Worm (Caenorhabditis elegans) whole organism, L2 larva: ENCODE data around the gene fbxb-72.

Experiments used
- dmd-4 ChIP-seq: sonication (generic microtip); optimal IDR thresholded peaks from 2 replicates; lab custom pipeline; 2017; ENCODE audit warnings: missing biosample characterization, missing genetic modification characterization
- lin-39 ChIP-seq: fragments of 150-350 bp; optimal IDR thresholded peaks from 2 replicates; lab custom pipeline; 2014; ENCODE audit warnings: missing biosample characterization, missing genetic modification reagents, missing genetic modification characterization
- mbf-1 ChIP-seq: sonication (generic microtip); optimal IDR thresholded peaks from 2 replicates; lab custom pipeline; 2017; ENCODE audit warnings: missing biosample characterization, missing genetic modification characterization
- nhr-10 ChIP-seq: sonication (generic microtip); optimal IDR thresholded peaks from 2 replicates; lab custom pipeline; 2017; ENCODE audit warnings: missing biosample characterization, missing genetic modification characterization
- nhr-25 ChIP-seq: fragments of 150-350 bp; sonication (generic microtip); optimal IDR thresholded peaks from 3 replicates; lab custom pipeline; 2014; ENCODE audit warnings: missing biosample characterization, missing genetic modification characterization
- nhr-77 ChIP-seq: fragments of 150-350 bp; optimal IDR thresholded peaks from 2 replicates; lab custom pipeline; 2014; ENCODE audit warnings: missing biosample characterization, missing genetic modification characterization
- unc-39 ChIP-seq: fragments of 150-350 bp; optimal IDR thresholded peaks from 2 replicates; lab custom pipeline; 2014; ENCODE audit warnings: missing biosample characterization, missing genetic modification characterization
- zag-1 ChIP-seq: fragments of 150-350 bp; optimal IDR thresholded peaks from 2 replicates; lab custom pipeline; 2014; ENCODE audit warnings: missing biosample characterization, missing genetic modification characterization
- ztf-1 ChIP-seq: fragments of 200-800 bp; sonication (Bioruptor generic); conservative IDR thresholded peaks from 2 replicates; pipeline ENCODE4 v1.3.6; 2022; ENCODE audit warnings: missing genetic modification characterization, missing compliant biosample characterization
- ztf-11 ChIP-seq: sonication (generic microtip); optimal IDR thresholded peaks from 2 replicates; lab custom pipeline; 2017; ENCODE audit warnings: missing biosample characterization, missing genetic modification characterization

DNA sequence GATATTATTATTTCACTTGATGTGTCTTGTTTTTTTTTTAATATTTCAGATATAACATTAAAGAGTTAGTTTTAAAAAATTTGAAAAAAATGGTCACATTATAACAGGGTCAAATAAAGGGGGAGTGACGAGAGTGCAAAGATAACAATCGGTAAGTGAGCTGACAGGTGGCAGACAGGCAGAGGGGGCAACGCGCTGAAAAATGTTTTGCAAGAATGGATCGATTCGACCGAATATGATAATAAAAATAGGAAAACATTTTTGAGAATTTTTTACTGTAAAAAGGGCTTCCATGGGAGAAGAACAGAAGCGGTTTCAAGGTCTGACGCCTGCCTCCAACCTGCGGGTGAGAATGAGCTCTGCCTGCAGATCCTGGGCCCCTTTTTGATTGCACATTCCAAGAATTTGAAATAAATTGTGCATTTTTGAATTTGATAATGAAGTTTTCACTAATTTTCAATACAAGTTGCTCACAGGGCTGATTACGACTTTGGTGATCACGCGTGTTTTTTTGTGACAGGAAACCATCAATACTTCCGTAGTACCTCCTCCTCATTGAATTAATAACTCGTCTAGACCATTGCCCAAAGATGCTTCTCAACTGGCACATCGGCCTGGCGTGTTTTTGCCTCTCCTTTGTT lies 24.1 kb downstream of the fbxb-72 start, which contains the start of the genes ugt-29 and srx-5:
- TF ChIP-seq zag-1 (tag; lab: Kevin White, UChicago) = no peak
- no peak for TF ChIP-seq ztf-1 (GFP tag; lab: Robert Waterston, UW)
- no peak for TF ChIP-seq nhr-25 (tag; lab: Kevin White, UChicago)
- TF ChIP-seq mbf-1 (tag; lab: Kevin White, UChicago) = no peak
- TF ChIP-seq nhr-10 (tag; lab: Kevin White, UChicago) = no peak
- no peak for TF ChIP-seq dmd-4
- no peak for TF ChIP-seq lin-39 (tag; lab: Kevin White, UChicago)
- TF ChIP-seq ztf-11 = no peak
- no peak for TF ChIP-seq nhr-77 (tag; lab: Kevin White, UChicago)
- TF ChIP-seq unc-39 (tag; lab: Kevin White, UChicago) = no peak
